Fruit fly (Drosophila melanogaster): ENCODE measurements around the gene mira.
A peak's percentile ranks its signal among the peaks of the same experiment; 100 is the strongest.

DNA sequence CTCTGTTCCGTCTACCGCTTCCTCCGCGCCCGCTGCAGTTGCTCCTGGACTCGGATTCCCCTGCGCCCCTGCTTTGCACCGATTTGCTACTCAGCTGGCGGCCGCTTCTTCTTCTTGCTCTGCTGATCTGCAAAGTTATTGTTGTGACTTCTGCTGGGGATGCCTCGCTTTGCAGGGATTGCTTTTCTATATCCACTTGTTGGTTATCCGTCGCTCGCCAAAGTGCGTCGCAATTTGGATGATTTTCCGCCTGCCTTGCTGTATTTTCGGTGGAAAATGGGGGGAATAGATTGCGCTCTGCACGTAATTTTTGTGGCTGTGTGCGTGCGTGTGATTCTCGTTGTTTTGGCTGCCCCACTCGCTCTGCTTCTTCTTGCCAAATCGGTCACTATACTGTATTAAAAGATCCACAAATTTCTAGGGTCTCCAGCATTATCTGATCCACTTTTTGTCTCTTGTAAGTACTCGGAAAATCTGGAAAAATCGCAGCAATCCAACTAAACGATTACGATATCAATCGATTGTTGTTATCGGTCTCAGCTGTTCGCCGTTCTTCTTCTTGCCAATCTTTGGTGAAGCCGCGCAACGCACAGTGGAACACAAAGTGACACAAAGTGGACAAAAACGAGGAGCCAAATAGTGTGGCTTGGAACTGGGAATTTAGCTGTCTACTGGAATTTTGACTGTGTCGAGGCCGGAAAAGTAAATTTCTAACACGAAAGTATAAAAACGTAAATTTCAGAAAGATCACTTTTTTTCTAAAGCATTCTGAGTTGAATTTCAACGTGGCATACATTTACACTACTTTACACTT, 31.8 kb downstream of the mira start, which contains the start of gene ClpX:
- TF ChIP-seq kay (GFP tag; ENCODE audit: borderline replicate concordance), result no peak
- TF ChIP-seq CG7101 (tag; optimal IDR thresholded peaks at IDR 0.05), result no peak
- no peak for TF ChIP-seq CG33017 (tag; optimal IDR thresholded peaks at IDR 0.05)
- no peak for TF ChIP-seq CG1620 (GFP tag; optimal IDR thresholded peaks at IDR 0.05)
- no peak for TF ChIP-seq CG12768 (GFP tag; optimal IDR thresholded peaks at IDR 0.05)
- TF ChIP-seq Clk (GFP tag; optimal IDR thresholded peaks at IDR 0.05), result no peak
- peak; percentile 64 for TF ChIP-seq tj (GFP tag; optimal IDR thresholded peaks at IDR 0.05)
- TF ChIP-seq ovo (GFP tag; optimal IDR thresholded peaks at IDR 0.05), result no peak
- TF ChIP-seq CG5204 (GFP tag; optimal IDR thresholded peaks at IDR 0.05), result no peak
- no peak for TF ChIP-seq toe (GFP tag; optimal IDR thresholded peaks at IDR 0.05)
